Fruit fly (Drosophila melanogaster) whole organism, wandering third instar larva: ENCODE data around the gene CG18294.
A peak's percentile ranks its signal among the peaks of the same experiment; 100 is the strongest.

Experiments used
- Abd-B ChIP-seq: fragments of >200 bp; optimal IDR thresholded peaks from 2 replicates; lab custom pipeline; 2017; ENCODE audit warnings: missing biosample characterization, missing genetic modification characterization
- CG32264 ChIP-seq: fragments of 200-800 bp; sonication (Bioruptor generic); optimal IDR thresholded peaks from 2 replicates; lab custom pipeline; 2016; ENCODE audit warnings: missing biosample characterization, missing genetic modification characterization
- Hr78 ChIP-seq: fragments of >200 bp; optimal IDR thresholded peaks from 2 replicates; lab custom pipeline; 2017; ENCODE audit warnings: missing biosample characterization, missing genetic modification characterization
- Hr83 ChIP-seq: fragments of 200-300 bp; sonication (Bioruptor generic); optimal IDR thresholded peaks from 2 replicates; lab custom pipeline; 2016; ENCODE audit warnings: missing biosample characterization, mild to moderate bottlenecking, missing genetic modification characterization, moderate library complexity; ENCODE audit not compliant: poor library complexity, severe bottlenecking
- Jra ChIP-seq: sonication (Bioruptor generic); optimal IDR thresholded peaks from 2 replicates; lab custom pipeline; 2016; ENCODE audit warnings: missing biosample characterization, missing genetic modification characterization
- h ChIP-seq: fragments of 200-800 bp; sonication (Bioruptor generic); optimal IDR thresholded peaks from 3 replicates; lab custom pipeline; 2016; ENCODE audit warnings: missing biosample characterization, mild to moderate bottlenecking, missing genetic modification characterization
- pan ChIP-seq: fragments of >200 bp; optimal IDR thresholded peaks from 2 replicates; lab custom pipeline; 2017
- woc ChIP-seq: sonication (Bioruptor generic); optimal IDR thresholded peaks from 2 replicates; lab custom pipeline; 2016; ENCODE audit warnings: missing biosample characterization, mild to moderate bottlenecking, missing genetic modification characterization

dm6 chr3L:19504719-19505118, 29.3 kb upstream of the CG18294 start:
- no peak for TF ChIP-seq woc (GFP tag; lab: Kevin White, UChicago)
- no peak for TF ChIP-seq Hr78 (GFP tag; lab: Kevin White, UChicago)
- TF ChIP-seq h (GFP tag; lab: Kevin White, UChicago), result peak; percentile 73
- TF ChIP-seq Jra (GFP tag; lab: Kevin White, UChicago), result peak; percentile 17
- peak; percentile 71 for TF ChIP-seq Hr83 (GFP tag; lab: Kevin White, UChicago)
- no peak for TF ChIP-seq pan (lab: Kevin White, UChicago)
- TF ChIP-seq Abd-B (GFP tag; lab: Kevin White, UChicago), result no peak
- TF ChIP-seq CG32264, result no peak
